Worm (Caenorhabditis elegans) whole organism, young adult: ENCODE results near the gene sra-12.
A peak's percentile ranks its signal among the peaks of the same experiment; 100 is the strongest.

Source experiments
- B0336.3 ChIP-seq: fragments of 200-800 bp; sonication (Bioruptor generic); IDR thresholded peaks from 2 replicates; pipeline ENCODE4 v1.3.6; 2022; ENCODE audit warnings: missing genetic modification characterization, missing compliant biosample characterization
- F37B4.10 ChIP-seq: fragments of 200-800 bp; sonication (Bioruptor generic); IDR thresholded peaks from 2 replicates; pipeline ENCODE4 v1.3.6; 2022; ENCODE audit warnings: missing genetic modification characterization, missing compliant biosample characterization
- ama-1 ChIP-seq, 3 experiments: fragments of 150-350 bp in 1 of 3; sonication (generic microtip) in 2 of 3; optimal IDR thresholded peaks; 2 replicates each; lab custom pipeline; 2014 to 2018; ENCODE audit warnings: missing biosample characterization in 2 of 3, missing genetic modification characterization in 2 of 3, missing genetic modification reagents in 2 of 3
- atf-7 ChIP-seq: sonication (generic microtip); optimal IDR thresholded peaks from 2 replicates; lab custom pipeline; 2017; ENCODE audit warnings: mild to moderate bottlenecking, missing genetic modification characterization, missing compliant biosample characterization
- dpff-1 ChIP-seq: sonication (generic microtip); optimal IDR thresholded peaks from 2 replicates; lab custom pipeline; 2017; ENCODE audit warnings: mild to moderate bottlenecking, missing genetic modification characterization, missing compliant biosample characterization
- mcd-1 ChIP-seq: fragments of 200-800 bp; sonication (Bioruptor generic); IDR thresholded peaks from 2 replicates; pipeline ENCODE4 v1.3.6; 2022; ENCODE audit warnings: missing genetic modification reagents, missing genetic modification characterization, missing compliant biosample characterization
- pha-4 ChIP-seq: fragments of 150-350 bp; sonication (generic microtip); optimal IDR thresholded peaks from 2 replicates; lab custom pipeline; 2014; ENCODE audit warnings: missing biosample characterization, missing genetic modification reagents, missing genetic modification characterization
- snpc-1.1 ChIP-seq: sonication (generic microtip); optimal IDR thresholded peaks from 2 replicates; lab custom pipeline; 2017; ENCODE audit warnings: missing genetic modification characterization, mild to moderate bottlenecking, missing compliant biosample characterization, antibody characterized with exemption, moderate library complexity, missing genotype, missing genetic modification reagents; ENCODE audit not compliant: insufficient read depth
- tlf-1 ChIP-seq: fragments of 200-800 bp; sonication (Bioruptor generic); optimal IDR thresholded peaks from 2 replicates; lab custom pipeline; 2018; ENCODE audit warnings: mild to moderate bottlenecking, missing genetic modification characterization, missing compliant biosample characterization
- unc-62 ChIP-seq: fragments of 150-350 bp; optimal IDR thresholded peaks from 2 replicates; lab custom pipeline; 2014; ENCODE audit warnings: missing biosample characterization, missing genetic modification reagents, missing genetic modification characterization

DNA sequence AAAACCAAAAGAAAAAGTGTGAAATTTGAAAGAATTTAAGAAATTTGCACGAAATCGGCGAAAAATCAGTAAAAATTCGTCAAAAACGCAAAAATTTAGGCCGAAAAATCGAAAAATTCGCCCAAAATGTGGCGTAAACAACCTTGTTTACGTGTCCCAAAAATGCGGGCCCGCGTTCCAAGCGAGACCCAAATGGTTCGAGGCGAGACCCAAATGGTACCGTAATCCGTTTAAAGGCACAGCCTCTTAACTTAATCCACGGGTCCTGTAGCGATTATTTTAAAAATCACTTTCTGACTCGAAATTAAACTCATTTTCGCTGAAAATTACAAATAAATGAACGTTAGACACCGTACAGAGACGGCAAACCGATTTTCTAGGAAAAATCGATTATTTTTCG, 31.1 kb upstream of the sra-12 start:
- TF ChIP-seq snpc-1.1 (tag; lab: Kevin White, UChicago), result no peak
- no peak for TF ChIP-seq ama-1 (optimal IDR thresholded peaks at IDR 0.05; lab: Kevin White, UChicago)
- TF ChIP-seq ama-1 (GFP tag; optimal IDR thresholded peaks at IDR 0.05; lab: Kevin White, UChicago), result no peak
- no peak for TF ChIP-seq unc-62
- TF ChIP-seq tlf-1, result peak; percentile 63
- no peak for TF ChIP-seq pha-4 (tag; lab: Kevin White, UChicago)
- TF ChIP-seq B0336.3 (GFP tag; lab: Robert Waterston, UW), result no peak
- no peak for TF ChIP-seq dpff-1 (tag; lab: Kevin White, UChicago)
- TF ChIP-seq F37B4.10 (GFP tag; lab: Robert Waterston, UW), result no peak
- TF ChIP-seq mcd-1 (GFP tag; lab: Robert Waterston, UW), result peak; percentile 72
- TF ChIP-seq atf-7 (tag; lab: Kevin White, UChicago), result no peak
